Worm (Caenorhabditis elegans) whole organism, L1 larva: ENCODE measurements around the gene his-3.
A peak's percentile ranks its signal among the peaks of the same experiment; 100 is the strongest.

Experiments used
- C04F5.9 ChIP-seq: sonication (generic microtip); optimal IDR thresholded peaks from 2 replicates; lab custom pipeline; 2016; ENCODE audit warnings: missing genetic modification characterization, missing compliant biosample characterization
- C16A3.4 ChIP-seq: fragments of 150-350 bp; optimal IDR thresholded peaks from 2 replicates; lab custom pipeline; 2014; ENCODE audit warnings: missing biosample characterization, missing genetic modification characterization
- C34B4.2 ChIP-seq: sonication (generic microtip); optimal IDR thresholded peaks from 2 replicates; lab custom pipeline; 2017; ENCODE audit warnings: mild to moderate bottlenecking, missing genetic modification characterization, missing compliant biosample characterization
- aha-1 ChIP-seq: fragments of 150-350 bp; optimal IDR thresholded peaks from 2 replicates; lab custom pipeline; 2014; ENCODE audit warnings: missing biosample characterization, missing genetic modification characterization
- alr-1 ChIP-seq: fragments of 200-800 bp; sonication (Bioruptor generic); optimal IDR thresholded peaks from 2 replicates; lab custom pipeline; 2018; ENCODE audit warnings: borderline replicate concordance, mild to moderate bottlenecking, missing genetic modification characterization, missing compliant biosample characterization
- aly-2 ChIP-seq: fragments of 150-350 bp; optimal IDR thresholded peaks from 2 replicates; lab custom pipeline; 2014; ENCODE audit warnings: missing biosample characterization, missing genetic modification characterization
- ama-1 ChIP-seq: fragments of 150-350 bp; optimal IDR thresholded peaks from 2 replicates; lab custom pipeline; 2014
- blmp-1 ChIP-seq: fragments of 150-350 bp; optimal IDR thresholded peaks from 2 replicates; lab custom pipeline; 2014; ENCODE audit warnings: missing biosample characterization, missing genetic modification characterization
- ceh-63 ChIP-seq: fragments of 200-800 bp; sonication (Bioruptor generic); optimal IDR thresholded peaks from 2 replicates; lab custom pipeline; 2018; ENCODE audit warnings: mild to moderate bottlenecking, missing genetic modification characterization, missing compliant biosample characterization
- ceh-90 ChIP-seq: sonication (generic microtip); optimal IDR thresholded peaks from 2 replicates; lab custom pipeline; 2016; ENCODE audit warnings: missing genetic modification characterization, missing compliant biosample characterization
- ces-1 ChIP-seq: fragments of 150-350 bp; optimal IDR thresholded peaks from 2 replicates; lab custom pipeline; 2014; ENCODE audit warnings: missing biosample characterization, missing genetic modification reagents, missing genetic modification characterization
- egl-13 ChIP-seq: sonication (generic microtip); optimal IDR thresholded peaks from 2 replicates; lab custom pipeline; 2016; ENCODE audit warnings: missing genotype, missing genetic modification reagents, missing genetic modification characterization, missing compliant biosample characterization
- elt-2 ChIP-seq: sonication (generic microtip); optimal IDR thresholded peaks from 2 replicates; lab custom pipeline; 2016; ENCODE audit warnings: missing genetic modification characterization, mild to moderate bottlenecking, inconsistent platforms, missing compliant biosample characterization, missing genetic modification reagents
- elt-3 ChIP-seq, 6 experiments: fragments of 150-350 bp in 1 of 6; sonication (generic microtip); optimal IDR thresholded peaks; 2 replicates each; lab custom pipeline; 2017 to 2018; ENCODE audit warnings: missing biosample characterization in 6 of 6, missing genetic modification characterization in 6 of 6, inconsistent platforms in 1 of 6
- ets-5 ChIP-seq: fragments of 200-800 bp; sonication (Bioruptor generic); IDR thresholded peaks from 2 replicates; pipeline ENCODE4 v1.3.6; 2022; ENCODE audit warnings: missing genetic modification characterization, missing compliant biosample characterization
- fkh-10 ChIP-seq: sonication (generic microtip); optimal IDR thresholded peaks from 2 replicates; lab custom pipeline; 2017; ENCODE audit warnings: missing biosample characterization, missing genetic modification reagents, missing genetic modification characterization
- fkh-8 ChIP-seq: sonication (generic microtip); optimal IDR thresholded peaks from 2 replicates; lab custom pipeline; 2016; ENCODE audit warnings: mild to moderate bottlenecking, missing genetic modification characterization, missing compliant biosample characterization
- fos-1 ChIP-seq: fragments of 150-350 bp; optimal IDR thresholded peaks from 2 replicates; lab custom pipeline; 2014; ENCODE audit warnings: missing biosample characterization, missing genetic modification characterization
- hlh-4 ChIP-seq: sonication (generic microtip); optimal IDR thresholded peaks from 2 replicates; lab custom pipeline; 2016; ENCODE audit warnings: mild to moderate bottlenecking, missing genetic modification characterization, missing compliant biosample characterization
- irx-1 ChIP-seq: sonication (generic microtip); optimal IDR thresholded peaks from 2 replicates; lab custom pipeline; 2016; ENCODE audit warnings: missing genetic modification characterization, missing compliant biosample characterization
- isw-1 ChIP-seq: fragments of 200-800 bp; sonication (Bioruptor generic); IDR thresholded peaks from 2 replicates; pipeline ENCODE4 v1.3.6; 2022; ENCODE audit warnings: missing genetic modification characterization, missing compliant biosample characterization
- jun-1 ChIP-seq: fragments of 150-350 bp; optimal IDR thresholded peaks from 2 replicates; lab custom pipeline; 2014; ENCODE audit warnings: missing biosample characterization, missing genetic modification reagents, missing genetic modification characterization
- lin-14 ChIP-seq: fragments of 200-800 bp; sonication (Bioruptor generic); optimal IDR thresholded peaks from 2 replicates; lab custom pipeline; 2018; ENCODE audit warnings: mild to moderate bottlenecking, missing genetic modification characterization, moderate library complexity, missing compliant biosample characterization
- lin-35 ChIP-seq, 2 experiments: fragments of 150-350 bp; optimal IDR thresholded peaks; 2 replicates each; lab custom pipeline; 2014; ENCODE audit warnings: missing biosample characterization in 2 of 2, missing genetic modification characterization in 2 of 2, missing genetic modification reagents in 2 of 2
- lin-39 ChIP-seq: fragments of 150-350 bp; optimal IDR thresholded peaks from 2 replicates; lab custom pipeline; 2014; ENCODE audit warnings: missing biosample characterization, missing genetic modification reagents, missing genetic modification characterization
- lir-3 ChIP-seq: sonication (generic microtip); optimal IDR thresholded peaks from 2 replicates; lab custom pipeline; 2016; ENCODE audit warnings: mild to moderate bottlenecking, missing genetic modification characterization, moderate library complexity, missing compliant biosample characterization; ENCODE audit not compliant: poor library complexity
- lsy-2 ChIP-seq, 2 experiments: fragments of 150-350 bp; optimal IDR thresholded peaks; 2 replicates each; lab custom pipeline; 2014; ENCODE audit warnings: missing biosample characterization in 2 of 2, missing genetic modification characterization in 2 of 2
- mab-9 ChIP-seq: fragments of 200-800 bp; sonication (Bioruptor generic); IDR thresholded peaks from 2 replicates; pipeline ENCODE4 v1.3.6; 2022; ENCODE audit warnings: missing genetic modification reagents, missing genetic modification characterization, missing compliant biosample characterization
- mdl-1 ChIP-seq, 2 experiments: fragments of 150-350 bp; optimal IDR thresholded peaks; 2 replicates each; lab custom pipeline; 2014 to 2017; ENCODE audit warnings: missing biosample characterization in 2 of 2, missing genetic modification characterization in 2 of 2, inconsistent platforms in 1 of 2
- mef-2 ChIP-seq: fragments of 150-350 bp; optimal IDR thresholded peaks from 2 replicates; lab custom pipeline; 2014; ENCODE audit warnings: missing biosample characterization, missing genetic modification characterization
- mep-1 ChIP-seq: fragments of 150-350 bp; optimal IDR thresholded peaks from 2 replicates; lab custom pipeline; 2014; ENCODE audit warnings: missing biosample characterization, missing genetic modification characterization
- nhr-11 ChIP-seq: fragments of 150-350 bp; optimal IDR thresholded peaks from 2 replicates; lab custom pipeline; 2014; ENCODE audit warnings: missing biosample characterization, missing genetic modification characterization
- nhr-12 ChIP-seq: sonication (generic microtip); optimal IDR thresholded peaks from 2 replicates; lab custom pipeline; 2017; ENCODE audit warnings: missing biosample characterization, missing genetic modification characterization
- nhr-20 ChIP-seq: sonication (generic microtip); optimal IDR thresholded peaks from 2 replicates; lab custom pipeline; 2016; ENCODE audit warnings: mild to moderate bottlenecking, missing genetic modification characterization, missing compliant biosample characterization
- nhr-237 ChIP-seq: fragments of 150-350 bp; optimal IDR thresholded peaks from 2 replicates; lab custom pipeline; 2014; ENCODE audit warnings: missing biosample characterization, missing genetic modification characterization
- nhr-28 ChIP-seq: fragments of 150-350 bp; optimal IDR thresholded peaks from 2 replicates; lab custom pipeline; 2014; ENCODE audit warnings: missing biosample characterization, missing genetic modification characterization
- nhr-71 ChIP-seq: sonication (generic microtip); optimal IDR thresholded peaks from 2 replicates; lab custom pipeline; 2016; ENCODE audit warnings: mild to moderate bottlenecking, missing genetic modification characterization, moderate library complexity, missing compliant biosample characterization
- nhr-76 ChIP-seq: sonication (generic microtip); optimal IDR thresholded peaks from 2 replicates; lab custom pipeline; 2017; ENCODE audit warnings: missing biosample characterization, missing genetic modification characterization
- nhr-77 ChIP-seq: fragments of 150-350 bp; optimal IDR thresholded peaks from 2 replicates; lab custom pipeline; 2014; ENCODE audit warnings: missing biosample characterization, missing genetic modification characterization
- nhr-85 ChIP-seq: sonication (generic microtip); peaks from one replicate; lab custom pipeline; 2016; ENCODE audit warnings: missing genetic modification characterization, inconsistent platforms, missing compliant biosample characterization
- pax-3 ChIP-seq: fragments of 200-800 bp; sonication (Bioruptor generic); optimal IDR thresholded peaks from 2 replicates; lab custom pipeline; 2018; ENCODE audit warnings: mild to moderate bottlenecking, missing genetic modification characterization, moderate library complexity, missing compliant biosample characterization
- pqm-1 ChIP-seq: sonication (generic microtip); optimal IDR thresholded peaks from 3 replicates; lab custom pipeline; 2017; ENCODE audit warnings: missing biosample characterization, missing genetic modification characterization
- rnt-1 ChIP-seq: sonication (generic microtip); optimal IDR thresholded peaks from 2 replicates; lab custom pipeline; 2016; ENCODE audit warnings: mild to moderate bottlenecking, missing genetic modification characterization, moderate library complexity, missing compliant biosample characterization
- skn-1 ChIP-seq: fragments of 150-350 bp; optimal IDR thresholded peaks from 2 replicates; lab custom pipeline; 2014; ENCODE audit warnings: missing biosample characterization, missing genetic modification characterization
- snpc-4 ChIP-seq: fragments of 150-350 bp; optimal IDR thresholded peaks from 2 replicates; lab custom pipeline; 2014; ENCODE audit warnings: missing biosample characterization, missing genetic modification characterization
- snu-23 ChIP-seq: sonication (generic microtip); optimal IDR thresholded peaks from 2 replicates; lab custom pipeline; 2016; ENCODE audit warnings: missing genetic modification characterization, missing compliant biosample characterization
- sptf-1 ChIP-seq: fragments of 150-350 bp; optimal IDR thresholded peaks from 2 replicates; lab custom pipeline; 2014; ENCODE audit warnings: missing biosample characterization, missing genetic modification characterization
- sup-37 ChIP-seq: fragments of 200-800 bp; sonication (Bioruptor generic); optimal IDR thresholded peaks from 2 replicates; lab custom pipeline; 2018; ENCODE audit warnings: mild to moderate bottlenecking, missing genetic modification characterization, missing compliant biosample characterization
- tbx-2 ChIP-seq: sonication (generic microtip); optimal IDR thresholded peaks from 2 replicates; lab custom pipeline; 2016; ENCODE audit warnings: missing genetic modification characterization, missing compliant biosample characterization
- unc-130 ChIP-seq: fragments of 150-350 bp; optimal IDR thresholded peaks from 2 replicates; lab custom pipeline; 2017; ENCODE audit warnings: missing biosample characterization, missing genetic modification characterization, inconsistent platforms
- unc-30 ChIP-seq: sonication (generic microtip); optimal IDR thresholded peaks from 2 replicates; lab custom pipeline; 2017; ENCODE audit warnings: missing biosample characterization, missing genetic modification characterization
- unc-62 ChIP-seq: fragments of 150-350 bp; optimal IDR thresholded peaks from 2 replicates; lab custom pipeline; 2014; ENCODE audit warnings: missing biosample characterization, missing genetic modification reagents, missing genetic modification characterization
- unc-86 ChIP-seq: sonication (generic microtip); optimal IDR thresholded peaks from 2 replicates; lab custom pipeline; 2016; ENCODE audit warnings: missing genetic modification characterization, missing compliant biosample characterization
- xbp-1 ChIP-seq: sonication (generic microtip); optimal IDR thresholded peaks from 2 replicates; lab custom pipeline; 2016; ENCODE audit warnings: missing genetic modification characterization, missing compliant biosample characterization
- ztf-11 ChIP-seq, 2 experiments: sonication (generic microtip); optimal IDR thresholded peaks; 2 replicates each; lab custom pipeline; 2016 to 2017; ENCODE audit warnings: missing genetic modification characterization in 2 of 2, missing biosample characterization in 1 of 2, missing compliant biosample characterization in 1 of 2
- ztf-4 ChIP-seq: fragments of 150-350 bp; optimal IDR thresholded peaks from 2 replicates; lab custom pipeline; 2014; ENCODE audit warnings: missing biosample characterization, missing genetic modification characterization

his-3 gene

ce11 chrV:16022600-16022999 lies 18.0 kb upstream of the his-3 start (continued):
- TF ChIP-seq mdl-1 (tag; optimal IDR thresholded peaks at IDR 0.05; lab: Kevin White, UChicago) (no peak), irx-1 (tag; lab: Kevin White, UChicago) (peak; percentile 72), nhr-28 (tag; lab: Kevin White, UChicago) (no peak), unc-86 (no peak), fkh-8 (tag; lab: Kevin White, UChicago) (no peak), pqm-1 (no peak), isw-1 (GFP tag; lab: Robert Waterston, UW) (peak; percentile 49), ets-5 (no peak), sptf-1 (no peak), hlh-4 (tag; lab: Kevin White, UChicago) (no peak), alr-1 (tag; lab: Kevin White, UChicago) (no peak), unc-130 (tag; lab: Kevin White, UChicago) (no peak), rnt-1 (tag; lab: Kevin White, UChicago) (peak; percentile 96), xbp-1 (tag; lab: Kevin White, UChicago) (peak; percentile 55), fos-1 (no peak), lsy-2 (tag; optimal IDR thresholded peaks at IDR 0.05; lab: Kevin White, UChicago) (no peak), nhr-71 (tag; lab: Kevin White, UChicago) (peak; percentile 73), mef-2 (tag; lab: Kevin White, UChicago) (no peak), unc-30 (no peak), elt-2 (tag; lab: Kevin White, UChicago) (peak; percentile 16), blmp-1 (tag; lab: Kevin White, UChicago) (no peak), skn-1 (tag; lab: Kevin White, UChicago) (peak; percentile 25), fkh-10 (GFP tag; lab: Kevin White, UChicago) (no peak), aha-1 (tag; lab: Kevin White, UChicago) (no peak), tbx-2 (tag; lab: Kevin White, UChicago) (no peak), ztf-11 (tag; optimal IDR thresholded peaks at IDR 0.05; lab: Kevin White, UChicago) (peak in 1 of 2 experiments; percentile 82), ceh-90 (peak; percentile 87), snpc-4 (tag; lab: Kevin White, UChicago) (peak; percentile 68), ztf-4 (tag; lab: Kevin White, UChicago) (no peak), mep-1 (no peak), jun-1 (no peak), sup-37 (GFP tag; lab: Kevin White, UChicago) (no peak), ces-1 (GFP tag; lab: Kevin White, UChicago) (no peak), ama-1 (lab: Kevin White, UChicago) (no peak), lin-35 (GFP tag; optimal IDR thresholded peaks at IDR 0.05; lab: Kevin White, UChicago) (peak; percentile 91 to 95), nhr-237 (tag; lab: Kevin White, UChicago) (no peak), elt-3 (tag; optimal IDR thresholded peaks at IDR 0.05; lab: Kevin White, UChicago) (no peak), lin-14 (no peak), nhr-12 (tag; lab: Kevin White, UChicago) (no peak), C04F5.9 (no peak), nhr-20 (tag; lab: Kevin White, UChicago) (peak; percentile 56), C16A3.4 (tag; lab: Kevin White, UChicago) (peak; percentile 1), lir-3 (peak; percentile 84), mab-9 (GFP tag; lab: Robert Waterston, UW) (no peak), C34B4.2 (tag; lab: Kevin White, UChicago) (no peak), pax-3 (tag; lab: Kevin White, UChicago) (peak; percentile 40), snu-23 (GFP tag; lab: Kevin White, UChicago) (no peak), nhr-85 (peak; percentile 76), egl-13 (tag; lab: Kevin White, UChicago) (no peak), ceh-63 (GFP tag; lab: Kevin White, UChicago) (no peak), aly-2 (tag; lab: Kevin White, UChicago) (no peak), lin-39 (tag; lab: Kevin White, UChicago) (no peak), nhr-77 (tag; lab: Kevin White, UChicago) (no peak), unc-62 (no peak), nhr-76 (tag; lab: Kevin White, UChicago) (no peak), nhr-11 (no peak)
